Worm (Caenorhabditis elegans) whole organism, dauer: ENCODE measurements around the gene dmd-8.

ENCODE experiments used
- unc-62 ChIP-seq: sonication (generic microtip); optimal IDR thresholded peaks from 2 replicates; lab custom pipeline; 2017; ENCODE audit warnings: missing biosample characterization, missing genetic modification reagents, missing genetic modification characterization

dmd-8 gene

DNA sequence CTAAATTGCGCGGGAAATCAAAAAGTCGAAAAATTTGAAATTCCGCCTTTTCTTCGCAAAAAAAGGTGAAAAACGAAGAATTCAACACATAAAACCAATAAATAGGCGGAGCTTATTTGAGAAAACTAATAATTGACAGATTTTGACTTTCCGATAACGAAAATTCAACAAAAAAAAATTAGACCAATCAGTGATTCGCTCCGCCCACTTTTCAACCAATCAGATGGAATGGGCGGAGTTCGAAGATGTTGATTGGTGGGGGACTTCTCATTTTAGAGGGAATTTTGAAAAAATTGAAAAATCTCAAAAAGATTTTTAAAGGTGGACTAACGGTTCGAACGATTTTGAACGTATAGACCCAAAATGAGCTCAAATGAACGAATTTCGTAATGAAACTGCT, 14.6 kb upstream of the dmd-8 start:
- TF ChIP-seq unc-62 = no peak

DNA sequence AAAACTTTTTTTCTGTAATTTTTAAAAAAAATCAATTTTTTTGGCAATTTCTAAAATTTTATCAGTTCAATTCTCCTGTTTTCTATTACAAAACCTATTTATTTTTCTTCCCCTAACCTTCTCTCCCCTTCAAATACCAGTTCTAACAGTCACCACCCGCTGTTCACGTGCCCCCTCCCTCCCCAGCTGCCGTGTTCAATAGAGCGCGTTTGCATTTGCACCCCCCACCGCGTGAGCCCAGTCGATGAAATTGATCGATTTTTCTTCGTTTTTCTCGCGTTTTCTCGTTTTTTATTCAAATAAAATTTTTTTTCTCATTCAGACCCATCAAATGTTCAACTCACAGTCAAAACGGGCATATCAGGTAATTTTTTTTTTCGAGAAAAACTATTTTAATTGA, 12.8 kb upstream of the dmd-8 start, which contains the start of gene atg-9:
Gene atg-9 (plus strand): TSS at position 332 of the 400 bp plus-strand sequence.
- no peak for TF ChIP-seq unc-62

DNA sequence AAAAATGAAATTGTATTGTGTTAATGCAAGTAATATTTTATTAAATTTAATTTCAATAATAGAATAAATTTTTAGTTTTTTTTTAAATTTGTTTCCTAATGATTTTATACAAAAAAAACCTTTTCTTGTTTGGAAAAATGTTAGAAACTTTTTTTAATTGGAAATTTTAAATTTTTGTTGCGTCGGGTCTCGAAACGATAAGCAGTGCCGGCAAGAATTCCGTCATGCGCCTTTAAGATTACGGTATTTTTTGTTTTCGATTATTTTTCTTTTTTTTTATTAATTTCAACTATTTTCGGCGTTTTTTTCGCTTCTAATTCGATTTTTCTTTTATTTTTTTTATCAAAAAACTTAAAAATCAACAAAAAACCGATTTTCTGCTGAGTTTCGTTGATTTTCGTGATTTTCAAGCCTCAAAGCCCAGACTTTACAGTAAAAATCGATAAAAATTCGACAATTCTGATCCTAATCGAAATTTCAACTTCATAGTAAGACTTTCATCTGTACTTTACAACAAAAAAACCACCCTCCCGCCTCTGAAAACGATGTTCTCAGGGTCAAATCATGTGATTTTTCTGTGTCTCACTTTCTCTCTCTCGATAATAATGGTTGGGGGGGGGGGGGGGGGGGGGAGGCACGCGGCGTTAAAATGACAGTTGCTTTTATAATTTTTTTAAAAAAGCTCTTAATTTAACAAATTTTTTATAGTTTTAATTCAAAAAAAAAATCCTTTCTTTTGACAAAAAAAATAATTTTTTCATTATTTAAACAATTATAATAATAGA, 11.5 kb upstream of the dmd-8 start:
- TF ChIP-seq unc-62 = no peak

DNA sequence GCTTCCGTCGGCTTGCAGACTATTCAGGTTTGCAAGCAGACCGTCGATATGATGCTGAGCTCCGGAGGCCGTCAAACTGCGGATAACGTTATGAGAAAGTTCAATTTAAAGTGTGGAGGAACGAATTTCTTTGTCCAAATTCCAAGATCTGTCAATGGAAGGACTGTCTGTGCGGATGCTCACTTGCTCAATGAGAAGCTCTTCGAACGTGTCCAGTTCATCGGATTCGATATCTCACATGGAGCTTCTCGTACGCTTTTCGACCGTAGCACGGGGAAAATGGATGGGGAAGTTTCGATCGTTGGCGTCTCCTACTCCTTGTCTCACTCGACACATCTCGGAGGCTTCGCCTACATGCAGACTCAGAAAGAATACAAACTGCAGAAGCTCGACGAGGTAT, 9.8 kb upstream of the dmd-8 start:
- TF ChIP-seq unc-62 = no peak

DNA sequence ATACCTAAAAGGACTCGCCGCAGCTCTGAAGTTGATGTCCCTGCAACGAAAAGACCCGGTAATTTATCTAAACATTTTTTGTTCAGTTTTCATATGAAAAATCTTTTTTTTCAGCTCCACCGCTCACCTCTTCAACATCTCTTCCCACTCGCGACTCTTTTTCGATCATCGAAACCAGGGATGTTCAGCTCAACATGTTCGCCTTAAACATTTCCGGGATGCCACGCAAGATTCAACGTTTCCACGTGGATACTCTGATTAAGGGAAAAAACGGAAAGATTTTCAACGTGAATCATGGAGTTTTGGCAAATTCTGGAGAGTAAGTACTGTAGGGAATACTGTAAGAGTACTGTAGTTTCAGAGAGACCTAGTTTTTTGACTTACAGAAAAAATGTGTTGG, 7.3 kb upstream of the dmd-8 start:
- TF ChIP-seq unc-62 = no peak

DNA sequence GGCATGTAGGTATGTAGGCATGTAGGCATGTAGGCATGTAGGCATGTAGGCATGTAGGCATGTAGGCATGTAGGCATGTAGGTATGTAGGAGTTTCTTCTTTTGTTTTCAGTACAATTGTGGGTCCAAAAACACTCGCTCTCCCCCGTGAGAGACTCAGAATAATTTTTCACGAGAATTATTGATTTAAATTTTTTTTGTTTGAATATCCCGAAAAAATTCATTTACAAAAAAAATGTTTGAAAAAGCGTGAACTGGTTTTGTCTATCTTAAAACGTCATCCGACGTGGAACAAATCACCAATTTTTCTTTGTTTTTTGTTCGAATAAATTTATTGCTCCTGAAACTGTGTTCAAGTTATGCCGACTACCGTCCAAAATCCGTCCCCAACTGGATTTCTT, 6.9 kb upstream of the dmd-8 start, which contains the start of gene wago-10:
Gene wago-10 (plus strand): TSS at position 301 of the 400 bp plus-strand sequence.
- no peak for TF ChIP-seq unc-62

DNA sequence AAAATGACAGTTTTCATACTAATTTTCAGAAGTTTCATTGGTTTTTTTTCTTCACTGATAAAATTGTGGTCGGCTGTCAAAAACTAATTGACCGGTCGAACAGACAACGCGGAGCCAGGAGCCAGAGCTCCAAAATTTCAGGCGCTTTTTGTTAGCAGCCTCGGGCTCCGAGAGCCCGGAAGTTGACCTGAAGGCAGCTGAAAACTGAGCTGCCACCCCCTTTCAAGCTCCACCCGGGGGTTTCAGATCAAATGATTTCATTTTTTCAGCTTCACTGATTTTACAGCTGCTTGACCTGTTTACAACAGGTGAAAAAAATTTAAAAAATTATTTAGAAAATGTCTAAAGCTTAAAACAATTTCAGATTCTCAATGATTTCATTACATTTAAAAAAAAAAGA, 6.1 kb upstream of the dmd-8 start:
- TF ChIP-seq unc-62 = no peak

DNA sequence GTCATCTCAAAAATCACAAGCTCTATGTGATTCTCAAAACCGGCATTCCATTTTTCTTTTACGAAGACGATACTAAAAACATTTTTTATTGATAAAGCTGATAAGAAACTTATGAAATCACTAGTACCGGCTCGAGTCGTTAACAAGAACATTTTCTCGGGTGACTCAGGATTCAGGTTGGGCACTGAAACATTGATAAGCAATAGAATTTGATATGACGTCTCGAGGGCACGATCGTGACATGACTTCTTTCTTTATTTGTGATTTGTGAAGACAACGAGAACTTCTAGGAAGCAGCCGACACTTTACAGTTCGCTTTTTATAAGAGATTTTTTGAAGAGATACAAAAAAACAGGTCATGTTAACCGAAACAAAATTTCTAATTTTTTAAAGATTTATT, 2.5 kb downstream of the dmd-8 start:
- no peak for TF ChIP-seq unc-62

DNA sequence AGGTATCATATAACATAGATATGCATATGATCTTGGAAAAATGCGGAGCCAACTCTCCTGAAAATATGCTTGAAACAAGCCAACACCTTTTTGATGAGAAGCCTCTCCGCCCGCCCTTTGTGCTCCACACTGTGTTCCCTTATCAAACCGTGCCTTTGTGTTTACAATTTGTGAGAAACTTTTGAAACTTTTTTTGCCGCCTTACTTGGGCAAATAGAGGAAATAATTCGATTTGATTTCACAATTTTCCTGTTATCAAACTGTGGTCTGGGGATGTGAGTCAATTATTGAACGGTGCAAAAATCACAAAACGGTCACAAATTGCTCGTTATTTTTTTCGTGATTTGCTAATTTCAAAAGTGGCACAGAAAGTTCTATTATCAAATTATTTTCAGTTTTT, 3.7 kb downstream of the dmd-8 start:
- TF ChIP-seq unc-62 = no peak

DNA sequence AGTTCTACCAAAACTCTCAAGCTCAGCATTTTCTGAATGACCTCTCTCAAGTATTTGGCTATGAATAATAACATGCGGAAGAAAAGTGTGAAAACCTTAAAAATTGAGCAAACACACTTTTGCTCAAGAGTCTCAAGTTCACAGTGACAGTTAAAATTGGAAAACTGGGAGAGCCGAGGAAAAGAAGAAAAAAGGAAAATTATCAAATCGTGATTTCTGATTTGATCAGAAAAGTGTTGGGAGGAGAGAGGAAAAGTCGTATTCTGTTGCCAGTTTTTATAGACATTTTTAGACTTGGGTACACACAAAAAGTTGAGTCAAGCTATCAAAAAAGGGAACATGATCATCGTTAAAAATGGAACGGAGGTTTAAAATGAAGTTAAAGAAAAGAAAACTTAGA, 5.0 kb downstream of the dmd-8 start:
- TF ChIP-seq unc-62 = no peak

DNA sequence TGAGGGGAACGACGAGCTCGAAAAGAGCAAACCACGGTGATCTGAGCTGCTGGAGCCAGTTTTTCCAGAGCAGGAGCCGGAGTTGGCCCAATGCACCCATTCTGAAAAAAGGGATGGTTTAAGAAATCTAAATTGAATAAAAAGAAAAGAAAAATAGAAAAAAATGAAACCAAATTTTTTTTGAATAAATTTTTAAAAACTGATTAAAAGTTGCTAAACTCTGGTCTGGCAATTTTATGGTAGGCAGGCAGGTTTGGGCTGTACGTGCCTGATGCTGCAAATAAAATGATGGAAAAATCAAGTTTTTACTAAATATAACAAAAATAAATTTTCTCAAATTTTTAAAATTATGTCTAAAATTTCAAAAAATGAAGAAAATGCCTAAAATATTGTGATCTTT, 5.6 kb downstream of the dmd-8 start, which contains the start of gene abt-4:
Gene abt-4 (minus strand): TSS at position 101 of the 400 bp plus-strand sequence.
- TF ChIP-seq unc-62 = no peak

DNA sequence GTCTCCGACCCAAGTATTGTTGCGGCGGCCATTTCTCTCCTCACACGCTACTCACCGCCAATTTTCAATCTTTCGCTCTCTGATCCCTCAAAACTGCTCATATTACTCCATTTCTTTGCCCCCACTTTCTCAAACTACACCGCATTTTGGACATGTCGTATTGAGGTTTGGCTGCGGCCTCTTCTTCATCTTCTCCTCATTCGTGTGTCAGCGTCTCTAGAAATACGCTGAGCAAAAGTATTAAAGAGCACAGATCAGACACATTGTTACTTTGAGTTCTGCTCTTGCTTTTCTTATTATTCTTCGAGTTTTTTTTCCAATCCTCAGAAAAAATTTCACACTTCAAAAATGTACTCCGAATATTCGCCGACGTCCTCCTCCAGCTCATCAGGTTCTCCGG, 16.2 kb downstream of the dmd-8 start:
- no peak for TF ChIP-seq unc-62

DNA sequence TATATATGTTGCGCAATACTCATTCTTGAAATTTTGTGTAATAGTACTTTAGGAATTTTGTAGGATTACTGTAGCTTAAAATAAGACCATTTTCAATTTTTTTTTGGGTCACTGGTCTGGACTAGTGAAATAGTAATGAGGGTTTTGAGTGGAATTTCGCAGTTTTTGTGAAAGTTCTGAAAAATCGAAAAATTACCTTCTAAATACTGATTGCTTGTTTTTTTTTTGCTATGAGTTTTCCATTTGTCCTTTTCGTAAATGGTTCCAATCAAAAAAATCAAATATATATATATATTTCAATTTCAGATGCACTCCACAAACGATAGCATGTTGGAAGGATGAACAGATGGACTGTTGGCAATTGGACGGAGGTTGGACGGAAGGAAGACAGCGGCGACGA, 23.8 kb downstream of the dmd-8 start, which contains the start of gene nhr-15:
Gene nhr-15 (plus strand): TSS at position 301 of the 400 bp plus-strand sequence.
- TF ChIP-seq unc-62 = no peak

DNA sequence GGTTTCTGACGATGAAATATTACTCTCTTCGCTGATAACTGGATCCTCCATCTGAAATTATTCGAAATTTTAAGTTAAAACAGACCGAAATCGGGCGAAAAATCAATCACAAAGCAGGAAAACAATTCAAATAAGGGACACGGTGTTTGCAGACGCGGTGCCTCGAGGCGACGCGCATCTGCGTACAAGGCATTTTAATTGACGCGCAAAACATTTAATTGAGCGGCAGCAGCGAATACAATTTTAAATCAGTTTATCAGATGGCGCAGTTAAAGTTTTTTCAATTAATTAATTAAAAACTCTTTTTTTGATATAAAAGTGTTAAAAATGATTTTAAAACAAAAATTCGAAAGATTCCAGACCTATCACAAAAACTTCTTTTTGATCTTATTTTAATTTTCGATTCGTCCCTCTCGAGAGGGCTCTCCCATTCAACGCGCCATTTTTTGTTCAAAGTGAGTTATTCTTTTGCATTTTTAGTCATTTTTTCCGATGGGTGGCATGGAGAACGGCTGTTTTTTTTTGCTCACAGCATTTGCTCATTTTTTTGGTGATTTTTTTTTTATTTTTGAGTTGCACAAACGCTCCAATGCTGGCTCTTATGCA, 24.7 kb downstream of the dmd-8 start, which contains the start of gene phf-10:
Gene phf-10 (minus strand): TSS at position 81 of the 606 bp plus-strand sequence.
- no peak for TF ChIP-seq unc-62

DNA sequence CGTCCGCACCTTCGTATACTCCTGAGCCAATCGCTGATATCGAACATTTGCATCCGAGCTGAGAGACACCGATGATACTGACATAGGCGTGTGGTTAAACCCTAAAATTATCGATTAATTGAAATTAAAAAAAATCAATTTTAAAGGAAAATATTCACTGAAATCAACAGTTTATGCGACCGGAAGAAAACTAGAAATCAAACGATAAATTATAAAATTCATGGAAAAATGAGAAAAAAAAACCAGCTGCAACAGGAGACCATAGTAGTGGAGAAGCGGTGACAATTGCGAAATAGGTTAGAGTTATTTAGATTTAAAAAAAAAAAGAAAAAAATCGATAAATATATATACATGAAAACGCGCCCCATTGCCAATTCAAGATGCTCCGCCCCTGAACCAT, 31.6 kb downstream of the dmd-8 start, which contains the start of gene F33E11.3:
Gene F33E11.3 (minus strand): TSS at position 101 of the 400 bp plus-strand sequence.
- no peak for TF ChIP-seq unc-62

DNA sequence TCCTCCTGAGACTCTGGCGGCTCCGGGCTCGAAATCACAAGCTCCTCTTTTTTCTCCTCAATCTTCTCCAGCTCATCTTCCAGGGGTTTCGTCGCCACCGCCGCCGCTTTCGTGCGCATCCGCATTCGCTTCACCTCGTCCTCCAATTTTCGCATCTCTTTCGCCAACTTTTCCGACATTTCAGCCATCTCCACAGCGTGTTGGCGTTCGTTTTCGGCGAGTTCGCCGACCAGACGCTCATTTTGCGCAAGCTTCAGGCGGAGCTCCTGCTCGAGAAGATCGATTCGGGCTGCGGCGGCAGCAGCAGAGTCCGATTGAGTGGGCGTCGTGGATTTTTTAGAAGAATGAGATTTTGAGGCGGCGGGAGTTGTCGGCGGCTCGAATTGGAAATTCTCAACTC, 33.0 kb downstream of the dmd-8 start:
- TF ChIP-seq unc-62 = no peak

DNA sequence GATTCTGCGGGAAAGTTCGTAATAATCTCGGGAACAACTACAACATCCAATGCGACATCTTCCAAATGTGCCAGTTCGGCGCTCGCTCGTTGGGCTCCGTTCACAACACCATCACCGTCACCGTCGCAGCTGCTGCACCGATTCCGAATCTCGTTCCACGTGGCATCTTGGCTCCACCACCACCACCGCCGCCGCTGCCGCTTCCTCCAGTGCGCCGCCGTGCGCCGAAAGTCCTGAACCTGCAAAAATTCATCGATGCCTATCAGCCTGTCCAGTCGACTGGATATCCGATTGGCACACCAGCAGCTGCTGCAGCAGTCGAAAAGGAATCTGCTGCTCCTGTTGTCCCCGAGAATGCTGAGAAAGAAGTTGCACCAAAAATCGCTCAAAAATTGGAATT, 37.9 kb downstream of the dmd-8 start:
- TF ChIP-seq unc-62 = no peak

DNA sequence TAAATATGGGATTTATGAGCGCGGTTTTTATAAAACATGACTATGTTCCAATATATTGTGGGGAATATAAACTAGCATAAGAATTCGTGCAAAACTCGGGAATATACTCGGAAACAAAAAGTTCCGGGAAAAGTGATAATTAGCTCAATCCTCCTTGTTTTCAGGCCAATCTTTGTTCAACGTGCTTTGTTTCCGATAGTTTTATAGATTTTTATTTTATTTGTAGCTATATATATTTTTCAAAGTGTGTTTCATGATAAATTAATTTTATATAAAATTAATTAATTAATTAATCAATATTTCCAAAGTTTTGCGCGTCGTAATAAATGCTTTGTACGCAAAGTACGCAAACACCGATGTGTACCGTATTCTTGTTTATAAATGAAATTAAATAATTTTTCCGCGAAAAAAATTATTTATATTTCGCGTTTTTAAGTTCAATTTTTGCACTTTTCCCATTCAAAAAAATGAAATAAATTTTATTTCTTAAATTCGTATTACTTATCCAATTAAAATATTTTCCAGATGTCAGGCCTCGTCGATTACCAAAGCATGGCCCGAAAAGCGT, 38.7 kb downstream of the dmd-8 start, which contains the start of gene F33E11.2:
Gene F33E11.2 (plus strand): TSS at position 524 of the 568 bp plus-strand sequence.
- TF ChIP-seq unc-62 = no peak
